Worm (Caenorhabditis elegans) whole organism, young adult: Measurements from ENCODE around the gene gtf-2E2.

Experiments used
- F37B4.10 ChIP-seq: fragments of 200-800 bp; sonication (Bioruptor generic); IDR thresholded peaks from 2 replicates; pipeline ENCODE4 v1.3.6; 2022; ENCODE audit warnings: missing genetic modification characterization, missing compliant biosample characterization
- dpl-1 ChIP-seq: fragments of 150-350 bp; optimal IDR thresholded peaks from 2 replicates; lab custom pipeline; 2014; ENCODE audit warnings: missing biosample characterization, missing genetic modification reagents, missing genetic modification characterization
- lin-54 ChIP-seq: fragments of 200-800 bp; sonication (Bioruptor generic); optimal IDR thresholded peaks from 2 replicates; lab custom pipeline; 2018; ENCODE audit warnings: mild to moderate bottlenecking, missing genetic modification characterization, missing compliant biosample characterization
- nfya-2 ChIP-seq: fragments of 200-800 bp; sonication (Bioruptor generic); IDR thresholded peaks from 2 replicates; pipeline ENCODE4 v1.3.6; 2022; ENCODE audit warnings: missing genetic modification reagents, missing genetic modification characterization, missing compliant biosample characterization
- unc-62 ChIP-seq: fragments of 150-350 bp; optimal IDR thresholded peaks from 2 replicates; lab custom pipeline; 2014; ENCODE audit warnings: missing biosample characterization, missing genetic modification reagents, missing genetic modification characterization

- TF ChIP-seq lin-54 (peak; percentile 1), F37B4.10 (GFP tag; lab: Robert Waterston, UW) (no peak), unc-62 (no peak), dpl-1 (GFP tag; lab: Kevin White, UChicago) (no peak), nfya-2 (GFP tag; lab: Robert Waterston, UW) (no peak)
Measured at ce11 chrII:11545952-11546325, 3.6 kb upstream of the gtf-2E2 start.
